Worm (Caenorhabditis elegans) whole organism, L2 larva: Measurements from ENCODE around the gene fat-3.
"Not testable (repeated sequence)": the region's sequence is repeated elsewhere in the genome, so short reads cannot be mapped to it uniquely, and the experiment has no call there.

Experiments
- C34F6.9 ChIP-seq: fragments of 150-350 bp; optimal IDR thresholded peaks from 2 replicates; lab custom pipeline; 2014; ENCODE audit warnings: missing biosample characterization, missing genetic modification characterization
- F13H6.1 ChIP-seq: sonication (generic microtip); optimal IDR thresholded peaks from 2 replicates; lab custom pipeline; 2016; ENCODE audit warnings: missing genetic modification characterization, missing compliant biosample characterization
- Y55F3AM.14 ChIP-seq: fragments of 200-800 bp; sonication (Bioruptor generic); optimal IDR thresholded peaks from 2 replicates; lab custom pipeline; 2018; ENCODE audit warnings: mild to moderate bottlenecking, missing genetic modification characterization, missing compliant biosample characterization
- blmp-1 ChIP-seq: sonication (generic microtip); optimal IDR thresholded peaks from 2 replicates; lab custom pipeline; 2017; ENCODE audit warnings: missing genetic modification characterization, mild to moderate bottlenecking, missing compliant biosample characterization, antibody characterized with exemption, moderate library complexity; ENCODE audit not compliant: insufficient read depth
- ceh-16 ChIP-seq: fragments of 150-350 bp; optimal IDR thresholded peaks from 2 replicates; lab custom pipeline; 2014; ENCODE audit warnings: missing biosample characterization, missing genetic modification characterization
- ceh-82 ChIP-seq: fragments of 150-350 bp; optimal IDR thresholded peaks from 2 replicates; lab custom pipeline; 2014; ENCODE audit warnings: missing biosample characterization, missing genetic modification characterization
- egl-27 ChIP-seq: sonication (generic microtip); optimal IDR thresholded peaks from 3 replicates; lab custom pipeline; 2017; ENCODE audit warnings: missing biosample characterization, missing genetic modification reagents, missing genetic modification characterization
- elt-1 ChIP-seq: fragments of 150-350 bp; optimal IDR thresholded peaks from 2 replicates; lab custom pipeline; 2014; ENCODE audit warnings: missing biosample characterization, missing genetic modification characterization
- elt-3 ChIP-seq: sonication (generic microtip); optimal IDR thresholded peaks from 2 replicates; lab custom pipeline; 2017; ENCODE audit warnings: missing biosample characterization, missing genetic modification characterization
- fos-1 ChIP-seq: fragments of 150-350 bp; optimal IDR thresholded peaks from 2 replicates; lab custom pipeline; 2014; ENCODE audit warnings: missing biosample characterization, missing genetic modification characterization
- gmeb-1 ChIP-seq: fragments of 150-350 bp; optimal IDR thresholded peaks from 2 replicates; lab custom pipeline; 2014; ENCODE audit warnings: missing biosample characterization, missing genetic modification characterization
- lin-11 ChIP-seq: fragments of 150-350 bp; sonication (generic microtip); optimal IDR thresholded peaks from 2 replicates; lab custom pipeline; 2014; ENCODE audit warnings: missing biosample characterization, missing genetic modification characterization, inconsistent platforms, mixed read lengths
- lsy-2 ChIP-seq, 2 experiments: fragments of 150-350 bp in 1 of 2; sonication (generic microtip) in 1 of 2; optimal IDR thresholded peaks; 2 replicates each; lab custom pipeline; 2014 to 2017; ENCODE audit warnings: missing biosample characterization in 2 of 2, missing genetic modification characterization in 2 of 2
- mab-5 ChIP-seq: fragments of 150-350 bp; optimal IDR thresholded peaks from 2 replicates; lab custom pipeline; 2014; ENCODE audit warnings: missing biosample characterization, missing genetic modification characterization
- mbf-1 ChIP-seq: sonication (generic microtip); optimal IDR thresholded peaks from 2 replicates; lab custom pipeline; 2017; ENCODE audit warnings: missing biosample characterization, missing genetic modification characterization
- nhr-10 ChIP-seq: sonication (generic microtip); optimal IDR thresholded peaks from 2 replicates; lab custom pipeline; 2017; ENCODE audit warnings: missing biosample characterization, missing genetic modification characterization
- nhr-11 ChIP-seq: fragments of 150-350 bp; optimal IDR thresholded peaks from 2 replicates; lab custom pipeline; 2014; ENCODE audit warnings: missing biosample characterization, missing genetic modification characterization
- nhr-12 ChIP-seq: fragments of 150-350 bp; optimal IDR thresholded peaks from 2 replicates; lab custom pipeline; 2014; ENCODE audit warnings: missing biosample characterization, missing genetic modification characterization
- nhr-129 ChIP-seq: fragments of 150-350 bp; optimal IDR thresholded peaks from 2 replicates; lab custom pipeline; 2014; ENCODE audit warnings: missing biosample characterization, missing genetic modification characterization
- nhr-23 ChIP-seq: fragments of 150-350 bp; optimal IDR thresholded peaks from 2 replicates; lab custom pipeline; 2014; ENCODE audit warnings: missing biosample characterization, missing genetic modification reagents, missing genetic modification characterization
- nhr-237 ChIP-seq: fragments of 150-350 bp; optimal IDR thresholded peaks from 2 replicates; lab custom pipeline; 2014; ENCODE audit warnings: missing biosample characterization, missing genetic modification characterization
- nhr-25 ChIP-seq: fragments of 150-350 bp; sonication (generic microtip); optimal IDR thresholded peaks from 3 replicates; lab custom pipeline; 2014; ENCODE audit warnings: missing biosample characterization, missing genetic modification characterization
- nhr-6 ChIP-seq: fragments of 150-350 bp; optimal IDR thresholded peaks from 2 replicates; lab custom pipeline; 2014; ENCODE audit warnings: missing biosample characterization, missing genetic modification characterization
- peb-1 ChIP-seq: fragments of 150-350 bp; optimal IDR thresholded peaks from 2 replicates; lab custom pipeline; 2014; ENCODE audit warnings: missing biosample characterization, missing genetic modification characterization
- skn-1 ChIP-seq: sonication (generic microtip); optimal IDR thresholded peaks from 2 replicates; lab custom pipeline; 2017; ENCODE audit warnings: missing biosample characterization, missing genetic modification characterization
- sma-3 ChIP-seq: sonication (generic microtip); optimal IDR thresholded peaks from 2 replicates; lab custom pipeline; 2016; ENCODE audit warnings: missing genetic modification reagents, missing genetic modification characterization, missing compliant biosample characterization
- snpc-4 ChIP-seq: fragments of 150-350 bp; optimal IDR thresholded peaks from 2 replicates; lab custom pipeline; 2014; ENCODE audit warnings: missing biosample characterization, missing genetic modification characterization
- unc-39 ChIP-seq: fragments of 150-350 bp; optimal IDR thresholded peaks from 2 replicates; lab custom pipeline; 2014; ENCODE audit warnings: missing biosample characterization, missing genetic modification characterization
- unc-55 ChIP-seq: fragments of 150-350 bp; sonication (generic microtip); optimal IDR thresholded peaks from 3 replicates; lab custom pipeline; 2014; ENCODE audit warnings: missing biosample characterization, missing genetic modification reagents, missing genetic modification characterization
- unc-62 ChIP-seq: fragments of 150-350 bp; optimal IDR thresholded peaks from 2 replicates; lab custom pipeline; 2014; ENCODE audit warnings: missing biosample characterization, missing genetic modification reagents, missing genetic modification characterization
- ztf-1 ChIP-seq: fragments of 200-800 bp; sonication (Bioruptor generic); conservative IDR thresholded peaks from 2 replicates; pipeline ENCODE4 v1.3.6; 2022; ENCODE audit warnings: missing genetic modification characterization, missing compliant biosample characterization
- ztf-4 ChIP-seq: fragments of 150-350 bp; optimal IDR thresholded peaks from 2 replicates; lab custom pipeline; 2014; ENCODE audit warnings: missing biosample characterization, missing genetic modification characterization

Gene fat-3

ce11 chrIV:9825196-9825744, 22.4 kb downstream of the fat-3 start, which contains the start of gene mtr-4:
Gene mtr-4 (plus strand): TSS chrIV:9825694.
- TF ChIP-seq fos-1 (tag; lab: Kevin White, UChicago): peak; percentile 44
- peak; percentile 30 for TF ChIP-seq nhr-129
- peak; percentile 50 for TF ChIP-seq C34F6.9 (tag; lab: Kevin White, UChicago)
- TF ChIP-seq gmeb-1 (tag; lab: Kevin White, UChicago): no peak

ce11 chrIV:9832586-9832985, 29.8 kb downstream of the fat-3 start, which contains the start of gene kin-21:
Gene kin-21 (plus strand): TSS chrIV:9832886.
- TF ChIP-seq nhr-129 (no peak), egl-27 (tag; lab: Kevin White, UChicago) (no peak), F13H6.1 (tag; lab: Kevin White, UChicago) (no peak), elt-1 (tag; lab: Kevin White, UChicago) (no peak), sma-3 (GFP tag; lab: Kevin White, UChicago) (no peak), ztf-1 (GFP tag; lab: Robert Waterston, UW) (no peak), snpc-4 (no peak), mab-5 (tag; lab: Kevin White, UChicago) (no peak), unc-39 (tag; lab: Kevin White, UChicago) (no peak), C34F6.9 (tag; lab: Kevin White, UChicago) (no peak)

ce11 chrIV:9833337-9833736, 30.5 kb downstream of the fat-3 start:
- TF ChIP-seq nhr-11 (tag; lab: Kevin White, UChicago) (no peak), nhr-12 (no peak), blmp-1 (tag; lab: Kevin White, UChicago) (no peak), elt-1 (tag; lab: Kevin White, UChicago) (no peak), nhr-6 (tag; lab: Kevin White, UChicago) (no peak), nhr-129 (no peak), ztf-4 (tag; lab: Kevin White, UChicago) (no peak), nhr-23 (no peak), skn-1 (tag; lab: Kevin White, UChicago) (no peak), C34F6.9 (tag; lab: Kevin White, UChicago) (no peak), fos-1 (tag; lab: Kevin White, UChicago) (no peak), lin-11 (no peak)
- TF ChIP-seq, all 48 proteins: peak for 0

- TF ChIP-seq elt-1 (tag; lab: Kevin White, UChicago) (no peak), nhr-10 (tag; lab: Kevin White, UChicago) (no peak), snpc-4 (no peak), sma-3 (GFP tag; lab: Kevin White, UChicago) (no peak), nhr-6 (tag; lab: Kevin White, UChicago) (no peak), ztf-4 (tag; lab: Kevin White, UChicago) (no peak), Y55F3AM.14 (GFP tag; lab: Kevin White, UChicago) (no peak)
- TF ChIP-seq, all 48 proteins: peak for 0
Measured at ce11 chrIV:9836317-9836716, 33.5 kb downstream of the fat-3 start, which contains the start of gene msp-81. Gene msp-81 (minus strand): TSS chrIV:9836417.

- not testable (repeated sequence) for TF ChIP-seq nhr-129; mbf-1 (tag; lab: Kevin White, UChicago); blmp-1 (tag; lab: Kevin White, UChicago)
- TF ChIP-seq, all 48 proteins: peak for 0; not testable (repeated sequence) for 48
Measured at ce11 chrIV:9837349-9837748, 34.5 kb downstream of the fat-3 start, which contains the start of gene msp-10. Gene msp-10 (plus strand): TSS chrIV:9837649.

- TF ChIP-seq mbf-1 (tag; lab: Kevin White, UChicago) (no peak), nhr-25 (tag; lab: Kevin White, UChicago) (no peak), fos-1 (tag; lab: Kevin White, UChicago) (no peak), unc-62 (GFP tag; lab: Kevin White, UChicago) (no peak), Y55F3AM.14 (GFP tag; lab: Kevin White, UChicago) (no peak), unc-55 (GFP tag; lab: Kevin White, UChicago) (no peak), lin-11 (no peak), ztf-4 (tag; lab: Kevin White, UChicago) (no peak), ceh-16 (no peak), blmp-1 (tag; lab: Kevin White, UChicago) (no peak), C34F6.9 (tag; lab: Kevin White, UChicago) (no peak), lsy-2 (tag; optimal IDR thresholded peaks at IDR 0.05; lab: Kevin White, UChicago) (no peak), ceh-82 (no peak), peb-1 (no peak), nhr-237 (tag; lab: Kevin White, UChicago) (no peak), nhr-6 (tag; lab: Kevin White, UChicago) (no peak), mab-5 (tag; lab: Kevin White, UChicago) (no peak), elt-3 (tag; lab: Kevin White, UChicago) (no peak), nhr-10 (tag; lab: Kevin White, UChicago) (no peak)
- TF ChIP-seq, all 48 proteins: peak for 0
Measured at ce11 chrIV:9840984-9841590, 38.3 kb downstream of the fat-3 start, which contains the start of the genes kin-24 and msp-56. Gene kin-24 (minus strand): TSS chrIV:9841084. Gene msp-56 (plus strand): TSS chrIV:9841540.
